Worm (Caenorhabditis elegans): ENCODE measurements around the gene T21C12.8.

Gene T21C12.8

DNA sequence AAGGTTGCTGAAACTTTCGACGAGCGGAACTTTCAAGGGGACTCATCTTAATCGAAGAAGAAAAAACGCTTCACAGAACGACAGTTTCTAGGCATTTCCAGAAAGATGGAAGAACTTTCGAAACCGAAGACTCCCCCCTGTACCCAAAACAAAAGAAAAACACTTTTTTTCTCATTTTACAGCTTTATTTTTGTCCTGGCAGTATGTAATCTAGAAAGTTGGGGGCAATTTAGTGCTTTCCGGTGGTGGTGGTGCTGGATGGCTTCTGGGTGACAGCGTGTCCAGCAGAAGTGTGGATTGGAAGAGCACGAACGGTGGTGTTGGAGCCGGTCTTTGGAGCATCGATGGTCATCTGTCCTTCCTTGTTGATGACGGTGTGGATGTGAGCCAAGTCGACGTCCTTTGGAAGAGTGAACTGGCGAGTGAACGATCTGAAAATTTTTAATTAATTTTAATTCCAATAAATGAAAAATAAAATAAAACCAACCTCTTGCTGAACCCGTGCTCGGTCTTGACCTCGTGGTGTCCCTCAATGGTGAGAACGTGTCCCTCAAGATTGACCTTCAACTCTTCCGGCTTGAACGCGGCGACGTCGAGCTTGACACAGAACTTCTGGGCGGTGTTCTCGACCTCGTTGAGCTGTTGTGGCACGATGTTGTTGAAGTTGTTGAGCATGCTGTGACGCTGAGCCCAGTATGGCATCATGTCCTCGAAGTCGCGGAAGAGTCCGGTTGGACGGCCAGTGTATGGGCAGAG is 46.7 kb downstream of the T21C12.8 start (continued):
- TF ChIP-seq D2030.7 (GFP tag; IDR thresholded peaks at IDR 0.05) (peak; percentile 88), F49E8.2 (tag; optimal IDR thresholded peaks at IDR 0.05; ENCODE audit: insufficient read depth) (peak; percentile 92), F52B5.7 (tag; optimal IDR thresholded peaks at IDR 0.05) (no peak), lsy-27 (tag; optimal IDR thresholded peaks at IDR 0.05; ENCODE audit: borderline replicate concordance, insufficient read depth) (no peak), snpc-1.1 (tag; optimal IDR thresholded peaks at IDR 0.05; ENCODE audit: insufficient read depth) (peak; percentile 45), hrde-1 (tag; optimal IDR thresholded peaks at IDR 0.05; ENCODE audit: borderline replicate concordance) (peak; percentile 95), F33H1.4 (GFP tag; IDR thresholded peaks at IDR 0.05) (peak; percentile 44), hsf-1 (GFP tag; IDR thresholded peaks at IDR 0.05) (peak; percentile 95), ceh-79 (tag; optimal IDR thresholded peaks at IDR 0.05) (no peak), efl-1 (GFP tag; optimal IDR thresholded peaks at IDR 0.05) (peak; percentile 20), hmg-1.2 (GFP tag; IDR thresholded peaks at IDR 0.05) (peak; percentile 46), B0336.3 (GFP tag; IDR thresholded peaks at IDR 0.05) (peak; percentile 97), snpc-1.3 (tag; optimal IDR thresholded peaks at IDR 0.05; ENCODE audit: insufficient read depth) (peak; percentile 80), K12H6.12 (tag; optimal IDR thresholded peaks at IDR 0.05) (no peak), ceh-100 (GFP tag; IDR thresholded peaks at IDR 0.05) (peak; percentile 40; the same call in 1 of the 2 replicates), egrh-3 (GFP tag; IDR thresholded peaks at IDR 0.05) (no peak; the same call in 1 of the 2 replicates), ets-4 (GFP tag; optimal IDR thresholded peaks at IDR 0.05) (no peak), lin-54 (GFP tag; optimal IDR thresholded peaks at IDR 0.05) (peak; percentile 78), zim-3 (tag; optimal IDR thresholded peaks at IDR 0.05) (no peak), hmg-20 (GFP tag; IDR thresholded peaks at IDR 0.05) (peak; percentile 10; the same call in 1 of the 2 replicates), Y56A3A.18 (GFP tag; IDR thresholded peaks at IDR 0.05) (peak; percentile 46; the same call in 1 of the 2 replicates), die-1 (tag; optimal IDR thresholded peaks at IDR 0.05) (peak; percentile 22), nhr-90 (tag; optimal IDR thresholded peaks at IDR 0.05) (peak; percentile 58), C17E4.6 (GFP tag; IDR thresholded peaks at IDR 0.05) (peak; percentile 45; the same call in 1 of the 2 replicates), rcor-1 (GFP tag; IDR thresholded peaks at IDR 0.05) (peak; percentile 69), sptf-2 (GFP tag; optimal IDR thresholded peaks at IDR 0.05) (peak; percentile 52), Y95B8A.8 (GFP tag; IDR thresholded peaks at IDR 0.05) (peak; percentile 94; the same call in 1 of the 2 replicates), lsl-1 (GFP tag; optimal IDR thresholded peaks at IDR 0.05) (peak; percentile 48), nfya-2 (GFP tag; IDR thresholded peaks at IDR 0.05) (0 out of 2 replicates have a peak, but pooled peaks have one; percentile 30), hlh-26 (GFP tag; conservative IDR thresholded peaks at IDR 0.05) (no peak), nhr-179 (tag; optimal IDR thresholded peaks at IDR 0.05) (no peak), T07F8.4 (tag; optimal IDR thresholded peaks at IDR 0.05) (no peak), egl-18 (GFP tag; IDR thresholded peaks at IDR 0.05) (no peak), F57A8.1 (GFP tag; optimal IDR thresholded peaks at IDR 0.05) (no peak), K11D2.4 (GFP tag; IDR thresholded peaks at IDR 0.05) (no peak), Y53G8AR.9 (GFP tag; conservative IDR thresholded peaks at IDR 0.05) (peak; percentile 93), F37B4.10 (GFP tag; IDR thresholded peaks at IDR 0.05) (0 out of 2 replicates have a peak, but pooled peaks have one; percentile 6), dpl-1 (GFP tag; optimal IDR thresholded peaks at IDR 0.05) (peak; percentile 9), attf-5 (GFP tag; optimal IDR thresholded peaks at IDR 0.05) (peak; percentile 54), madf-3 (GFP tag; IDR thresholded peaks at IDR 0.05) (peak; percentile 41; the same call in 1 of the 2 replicates), ekl-4 (GFP tag; IDR thresholded peaks at IDR 0.05) (peak; percentile 57), B0019.2 (GFP tag; conservative IDR thresholded peaks at IDR 0.05) (peak; percentile 26), egl-44 (GFP tag; IDR thresholded peaks at IDR 0.05) (peak; percentile 13), pbrm-1 (GFP tag; IDR thresholded peaks at IDR 0.05) (peak; percentile 59), ceh-58 (GFP tag; IDR thresholded peaks at IDR 0.05) (peak; percentile 78)

Data from whole organism, young adult.